Worm (Caenorhabditis elegans) whole organism, L3 larva: ENCODE data around the gene glb-3.

Experiments used
- aly-2 ChIP-seq: fragments of 150-350 bp; optimal IDR thresholded peaks from 2 replicates; lab custom pipeline; 2014; ENCODE audit warnings: missing biosample characterization, missing genetic modification characterization
- ceh-16 ChIP-seq: sonication (generic microtip); optimal IDR thresholded peaks from 2 replicates; lab custom pipeline; 2017; ENCODE audit warnings: missing biosample characterization, missing genetic modification characterization
- ceh-28 ChIP-seq: fragments of 150-350 bp; optimal IDR thresholded peaks from 2 replicates; lab custom pipeline; 2014; ENCODE audit warnings: missing biosample characterization, missing genetic modification reagents, missing genetic modification characterization
- ceh-82 ChIP-seq: fragments of 150-350 bp; optimal IDR thresholded peaks from 2 replicates; lab custom pipeline; 2014; ENCODE audit warnings: missing biosample characterization, missing genetic modification characterization
- egl-5 ChIP-seq: fragments of 150-350 bp; optimal IDR thresholded peaks from 2 replicates; lab custom pipeline; 2017; ENCODE audit warnings: missing biosample characterization, missing genetic modification reagents, missing genetic modification characterization, inconsistent platforms
- elt-1 ChIP-seq: fragments of 150-350 bp; optimal IDR thresholded peaks from 2 replicates; lab custom pipeline; 2014; ENCODE audit warnings: missing biosample characterization, missing genetic modification characterization
- hmg-11 ChIP-seq: sonication (generic microtip); optimal IDR thresholded peaks from 2 replicates; lab custom pipeline; 2016; ENCODE audit warnings: missing genetic modification characterization, missing compliant biosample characterization
- lin-39 ChIP-seq: fragments of 150-350 bp; optimal IDR thresholded peaks from 2 replicates; lab custom pipeline; 2018; ENCODE audit warnings: missing biosample characterization, missing genetic modification reagents, missing genetic modification characterization
- nhr-12 ChIP-seq: fragments of 150-350 bp; optimal IDR thresholded peaks from 2 replicates; lab custom pipeline; 2014; ENCODE audit warnings: missing biosample characterization, missing genetic modification characterization
- nhr-23 ChIP-seq: fragments of 150-350 bp; optimal IDR thresholded peaks from 2 replicates; lab custom pipeline; 2014; ENCODE audit warnings: missing biosample characterization, missing genetic modification reagents, missing genetic modification characterization
- nhr-28 ChIP-seq: fragments of 150-350 bp; optimal IDR thresholded peaks from 2 replicates; lab custom pipeline; 2014; ENCODE audit warnings: missing biosample characterization, missing genetic modification characterization
- zag-1 ChIP-seq: fragments of 150-350 bp; optimal IDR thresholded peaks from 2 replicates; lab custom pipeline; 2014; ENCODE audit warnings: missing biosample characterization, missing genetic modification characterization

DNA sequence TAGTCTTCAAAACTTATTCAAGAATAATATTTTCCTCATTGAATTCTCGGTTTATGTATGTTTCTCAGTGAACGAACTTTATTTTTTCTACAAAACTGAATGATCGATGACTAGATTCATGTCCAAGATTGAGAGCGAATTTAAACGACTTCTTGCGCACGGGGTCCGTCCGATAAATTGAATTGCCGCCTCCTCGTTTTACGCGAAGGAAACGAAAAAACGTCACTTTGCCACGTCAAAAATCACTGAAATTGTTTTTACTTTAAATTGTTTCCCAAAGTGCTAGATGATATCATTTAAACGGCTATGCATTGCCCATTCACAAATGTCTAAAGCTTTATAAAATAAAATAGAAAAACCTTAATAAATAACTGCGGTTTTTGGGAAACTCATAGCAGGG lies 33.3 kb downstream of the glb-3 start:
- TF ChIP-seq nhr-12 (tag; lab: Kevin White, UChicago) = no peak
- no peak for TF ChIP-seq elt-1 (tag; lab: Kevin White, UChicago)
- no peak for TF ChIP-seq nhr-28 (tag; lab: Kevin White, UChicago)
- no peak for TF ChIP-seq ceh-16 (tag; lab: Kevin White, UChicago)
- no peak for TF ChIP-seq lin-39 (tag; lab: Kevin White, UChicago)
- TF ChIP-seq zag-1 (tag; lab: Kevin White, UChicago) = no peak
- TF ChIP-seq hmg-11 (tag; lab: Kevin White, UChicago) = no peak
- no peak for TF ChIP-seq aly-2 (tag; lab: Kevin White, UChicago)
- no peak for TF ChIP-seq ceh-82
- TF ChIP-seq egl-5 (tag; lab: Kevin White, UChicago) = no peak
- TF ChIP-seq nhr-23 (tag; lab: Kevin White, UChicago) = no peak
- TF ChIP-seq ceh-28 (tag; lab: Kevin White, UChicago) = no peak
